Fruit fly (Drosophila melanogaster) whole organism, prepupa: Measurements from ENCODE around the gene CG14969.

Experiments used
- Hr4 ChIP-seq: fragments of 200-800 bp; sonication (Bioruptor generic); optimal IDR thresholded peaks from 3 replicates; lab custom pipeline; 2016; ENCODE audit warnings: missing biosample characterization, missing genetic modification characterization
- vri ChIP-seq: fragments of 200-800 bp; sonication (Bioruptor generic); optimal IDR thresholded peaks from 3 replicates; lab custom pipeline; 2016; ENCODE audit warnings: missing biosample characterization, mild to moderate bottlenecking, missing genetic modification characterization

dm6 chr3L:3343260-3343659, 8.5 kb upstream of the CG14969 start:
- TF ChIP-seq vri (GFP tag; lab: Kevin White, UChicago) (peak; percentile 55), Hr4 (peak; percentile 41)
